3 fruit fly cellular contexts compared by ENCODE assay signal in the genomic region with DNA sequence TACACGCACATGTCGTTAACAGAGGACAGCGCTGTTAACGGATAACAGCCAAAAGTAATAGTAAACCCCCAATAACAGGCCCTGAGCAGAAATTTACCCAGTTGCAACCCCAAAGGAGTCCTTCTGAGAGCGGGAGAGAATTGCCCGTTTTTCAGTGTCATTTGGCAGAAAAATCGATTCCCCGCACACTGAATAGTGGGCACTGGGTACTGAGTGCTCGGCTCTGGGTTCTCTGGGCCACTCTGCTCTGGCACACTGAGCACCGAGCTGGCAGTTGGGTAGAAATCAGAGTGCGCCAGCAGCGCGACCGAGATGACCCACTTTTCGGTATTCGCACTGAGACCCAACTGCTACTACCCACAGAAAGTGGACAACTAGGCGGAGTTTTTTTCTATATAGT.
TF ChIP-seq lines count a peak whose summit lies in the region.

TSS of gene Rbp (plus strand) at position 239 of the 400 bp plus-strand sequence.

- no peak for TF ChIP-seq CTCF in whole organism, embryonic (GFP tag; optimal IDR thresholded peaks at IDR 0.05; lab: Kevin White, UChicago)

TF ChIP-seq in whole organism, embryonic, 481 proteins besides CTCF, POLR2A, EP300 and RAD21:
- TF ChIP-seq CG6854 (GFP tag; optimal IDR thresholded peaks at IDR 0.05; lab: Kevin White, UChicago) = no peak
- TF ChIP-seq onecut (GFP tag; IDR thresholded peaks at IDR 0.05; lab: Robert Waterston, UW) = peak; percentile 98
- peak; percentile 22 for TF ChIP-seq YL-1 (GFP tag; optimal IDR thresholded peaks at IDR 0.05; lab: Kevin White, UChicago)
- peak; percentile 66 for TF ChIP-seq sens (GFP tag; lab: Kevin White, UChicago)
- peak; percentile 58 for TF ChIP-seq Med (GFP tag; lab: Kevin White, UChicago)
- peak; percentile 62; the same call in 1 of the 2 replicates for TF ChIP-seq CG16779 (GFP tag; IDR thresholded peaks at IDR 0.05; lab: Robert Waterston, UW)
- 0 out of 3 replicates have a peak, but pooled peaks have one; percentile 41 for TF ChIP-seq zen2 (GFP tag; IDR thresholded peaks at IDR 0.05; lab: Robert Waterston, UW; ENCODE audit: partially characterized antibody)
- no peak for TF ChIP-seq CG1647 (GFP tag; optimal IDR thresholded peaks at IDR 0.05; lab: Kevin White, UChicago)
- 0 out of 3 replicates have a peak, but pooled peaks have one; percentile 17 for TF ChIP-seq CG34422 (GFP tag; IDR thresholded peaks at IDR 0.05; lab: Robert Waterston, UW)
- no peak for TF ChIP-seq zfh1 (GFP tag; IDR thresholded peaks at IDR 0.05; lab: Robert Waterston, UW)
- TF ChIP-seq Trl (optimal IDR thresholded peaks at IDR 0.05; lab: Kevin White, UChicago) = peak; percentile 52 to 72
- no peak for TF ChIP-seq Trl (GFP tag; optimal IDR thresholded peaks at IDR 0.05; lab: Kevin White, UChicago)
- TF ChIP-seq z (GFP tag; IDR thresholded peaks at IDR 0.05; lab: Robert Waterston, UW) = 0 out of 3 replicates have a peak, but pooled peaks have one; percentile 39
- no peak for TF ChIP-seq CG1529 (GFP tag; optimal IDR thresholded peaks at IDR 0.05; lab: Kevin White, UChicago)
- peak; percentile 59 for TF ChIP-seq seq (GFP tag; IDR thresholded peaks at IDR 0.05; lab: Robert Waterston, UW)
- TF ChIP-seq zen (tag; optimal IDR thresholded peaks at IDR 0.05; lab: Kevin White, UChicago) = no peak
- TF ChIP-seq vvl (GFP tag; IDR thresholded peaks at IDR 0.05; lab: Robert Waterston, UW) = no peak
- TF ChIP-seq CG15011 (GFP tag; optimal IDR thresholded peaks at IDR 0.05; lab: Kevin White, UChicago) = no peak
- TF ChIP-seq cg (GFP tag; optimal IDR thresholded peaks at IDR 0.05; lab: Kevin White, UChicago) = peak; percentile 28
- TF ChIP-seq ewg (GFP tag; optimal IDR thresholded peaks at IDR 0.05; lab: Kevin White, UChicago) = peak; percentile 36

TF ChIP-seq in whole organism, prepupa, 60 proteins besides CTCF, POLR2A, EP300 and RAD21:
- TF ChIP-seq Hr38 (GFP tag; optimal IDR thresholded peaks at IDR 0.05; lab: Kevin White, UChicago) (no peak), CG6854 (GFP tag; optimal IDR thresholded peaks at IDR 0.05; lab: Kevin White, UChicago) (peak; percentile 27)

TF ChIP-seq in whole organism, wandering third instar larva, 38 proteins besides CTCF, POLR2A, EP300 and RAD21:
- no peak for TF ChIP-seq sv (GFP tag; optimal IDR thresholded peaks at IDR 0.05; lab: Kevin White, UChicago)
- no peak for TF ChIP-seq Vsx2 (GFP tag; optimal IDR thresholded peaks at IDR 0.05; lab: Kevin White, UChicago; ENCODE audit: partially characterized antibody)
- no peak for TF ChIP-seq CG32264 (GFP tag; optimal IDR thresholded peaks at IDR 0.05; lab: Kevin White, UChicago)
- no peak for TF ChIP-seq sage (GFP tag; optimal IDR thresholded peaks at IDR 0.05; lab: Kevin White, UChicago)
- TF ChIP-seq Dif (GFP tag; optimal IDR thresholded peaks at IDR 0.05; lab: Kevin White, UChicago; ENCODE audit: partially characterized antibody) = peak; percentile 21
- TF ChIP-seq fru (GFP tag; optimal IDR thresholded peaks at IDR 0.05; lab: Kevin White, UChicago) = no peak

Comparison
In these comparisons a context has a peak if more than half of its experiments do, and no peak if none do; other contexts are left out.
1. Of the 7 proteins assayed by ChIP-seq in both whole organism, embryonic and whole organism, prepupa: peak only in whole organism, embryonic: CG16779; only in whole organism, prepupa: CG6854; in both: none; in neither: 5.